Worm (Caenorhabditis elegans) whole organism, L1 larva: ENCODE measurements around the gene pbs-1.

Experiments used
- C04F5.9 ChIP-seq: sonication (generic microtip); optimal IDR thresholded peaks from 2 replicates; lab custom pipeline; 2016; ENCODE audit warnings: missing genetic modification characterization, missing compliant biosample characterization
- C16A3.4 ChIP-seq: fragments of 150-350 bp; optimal IDR thresholded peaks from 2 replicates; lab custom pipeline; 2014; ENCODE audit warnings: missing biosample characterization, missing genetic modification characterization
- C34B4.2 ChIP-seq: sonication (generic microtip); optimal IDR thresholded peaks from 2 replicates; lab custom pipeline; 2017; ENCODE audit warnings: mild to moderate bottlenecking, missing genetic modification characterization, missing compliant biosample characterization
- F16B12.6 ChIP-seq: fragments of 150-350 bp; optimal IDR thresholded peaks from 2 replicates; lab custom pipeline; 2014; ENCODE audit warnings: missing biosample characterization, missing genetic modification characterization
- Y116A8C.19 ChIP-seq: sonication (generic microtip); optimal IDR thresholded peaks from 2 replicates; lab custom pipeline; 2016; ENCODE audit warnings: missing compliant biosample characterization, missing genetic modification characterization, borderline replicate concordance
- aha-1 ChIP-seq: fragments of 150-350 bp; optimal IDR thresholded peaks from 2 replicates; lab custom pipeline; 2014; ENCODE audit warnings: missing biosample characterization, missing genetic modification characterization
- alr-1 ChIP-seq: fragments of 200-800 bp; sonication (Bioruptor generic); optimal IDR thresholded peaks from 2 replicates; lab custom pipeline; 2018; ENCODE audit warnings: borderline replicate concordance, mild to moderate bottlenecking, missing genetic modification characterization, missing compliant biosample characterization
- aly-2 ChIP-seq: fragments of 150-350 bp; optimal IDR thresholded peaks from 2 replicates; lab custom pipeline; 2014; ENCODE audit warnings: missing biosample characterization, missing genetic modification characterization
- ama-1 ChIP-seq: fragments of 150-350 bp; optimal IDR thresholded peaks from 2 replicates; lab custom pipeline; 2014
- blmp-1 ChIP-seq: fragments of 150-350 bp; optimal IDR thresholded peaks from 2 replicates; lab custom pipeline; 2014; ENCODE audit warnings: missing biosample characterization, missing genetic modification characterization
- ceh-63 ChIP-seq: fragments of 200-800 bp; sonication (Bioruptor generic); optimal IDR thresholded peaks from 2 replicates; lab custom pipeline; 2018; ENCODE audit warnings: mild to moderate bottlenecking, missing genetic modification characterization, missing compliant biosample characterization
- ceh-8 ChIP-seq: fragments of 200-800 bp; sonication (Bioruptor generic); optimal IDR thresholded peaks from 2 replicates; lab custom pipeline; 2018; ENCODE audit warnings: mild to moderate bottlenecking, missing genetic modification characterization, moderate library complexity, missing compliant biosample characterization
- ceh-90 ChIP-seq: sonication (generic microtip); optimal IDR thresholded peaks from 2 replicates; lab custom pipeline; 2016; ENCODE audit warnings: missing genetic modification characterization, missing compliant biosample characterization
- ces-1 ChIP-seq: fragments of 150-350 bp; optimal IDR thresholded peaks from 2 replicates; lab custom pipeline; 2014; ENCODE audit warnings: missing biosample characterization, missing genetic modification reagents, missing genetic modification characterization
- dpl-1 ChIP-seq, 3 experiments: fragments of 150-350 bp in 2 of 3; sonication (generic microtip) in 1 of 3; optimal IDR thresholded peaks; 2 replicates each; lab custom pipeline; 2014 to 2017; ENCODE audit warnings: missing biosample characterization in 3 of 3, missing genetic modification characterization in 3 of 3, missing genetic modification reagents in 3 of 3
- dsc-1 ChIP-seq: sonication (generic microtip); optimal IDR thresholded peaks from 2 replicates; lab custom pipeline; 2016; ENCODE audit warnings: mild to moderate bottlenecking, missing genetic modification characterization, missing compliant biosample characterization
- efl-1 ChIP-seq, 4 experiments: fragments of 150-350 bp; optimal IDR thresholded peaks in 3 of 4; peaks in 1 of 4; 1 replicate in 1 of 4; 2 replicates in 3 of 4; lab custom pipeline; 2014; ENCODE audit warnings: missing biosample characterization in 2 of 4, missing genetic modification characterization in 2 of 4, missing genetic modification reagents in 2 of 4
- egl-27 ChIP-seq, 2 experiments: fragments of 150-350 bp in 1 of 2; sonication (generic microtip); optimal IDR thresholded peaks; 3 replicates each; lab custom pipeline; 2017 to 2018; ENCODE audit warnings: missing biosample characterization in 2 of 2, missing genetic modification characterization in 2 of 2, missing genetic modification reagents in 2 of 2
- elt-3 ChIP-seq, 6 experiments: fragments of 150-350 bp in 1 of 6; sonication (generic microtip); optimal IDR thresholded peaks; 2 replicates each; lab custom pipeline; 2017 to 2018; ENCODE audit warnings: missing biosample characterization in 6 of 6, missing genetic modification characterization in 6 of 6, inconsistent platforms in 1 of 6
- ets-5 ChIP-seq: fragments of 200-800 bp; sonication (Bioruptor generic); IDR thresholded peaks from 2 replicates; pipeline ENCODE4 v1.3.6; 2022; ENCODE audit warnings: missing genetic modification characterization, missing compliant biosample characterization
- fkh-10 ChIP-seq: sonication (generic microtip); optimal IDR thresholded peaks from 2 replicates; lab custom pipeline; 2017; ENCODE audit warnings: missing biosample characterization, missing genetic modification reagents, missing genetic modification characterization
- fkh-8 ChIP-seq: sonication (generic microtip); optimal IDR thresholded peaks from 2 replicates; lab custom pipeline; 2016; ENCODE audit warnings: mild to moderate bottlenecking, missing genetic modification characterization, missing compliant biosample characterization
- fos-1 ChIP-seq: fragments of 150-350 bp; optimal IDR thresholded peaks from 2 replicates; lab custom pipeline; 2014; ENCODE audit warnings: missing biosample characterization, missing genetic modification characterization
- grh-1 ChIP-seq: fragments of 200-800 bp; sonication (Bioruptor generic); IDR thresholded peaks from 2 replicates; pipeline ENCODE4 v1.3.6; 2022; ENCODE audit warnings: missing genetic modification reagents, missing genetic modification characterization, missing compliant biosample characterization
- hlh-4 ChIP-seq: sonication (generic microtip); optimal IDR thresholded peaks from 2 replicates; lab custom pipeline; 2016; ENCODE audit warnings: mild to moderate bottlenecking, missing genetic modification characterization, missing compliant biosample characterization
- hpl-2 ChIP-seq: fragments of 150-350 bp; optimal IDR thresholded peaks from 2 replicates; lab custom pipeline; 2014; ENCODE audit warnings: missing biosample characterization, missing genetic modification reagents, missing genetic modification characterization
- irx-1 ChIP-seq: sonication (generic microtip); optimal IDR thresholded peaks from 2 replicates; lab custom pipeline; 2016; ENCODE audit warnings: missing genetic modification characterization, missing compliant biosample characterization
- jun-1 ChIP-seq: fragments of 150-350 bp; optimal IDR thresholded peaks from 2 replicates; lab custom pipeline; 2014; ENCODE audit warnings: missing biosample characterization, missing genetic modification reagents, missing genetic modification characterization
- lin-14 ChIP-seq: fragments of 200-800 bp; sonication (Bioruptor generic); optimal IDR thresholded peaks from 2 replicates; lab custom pipeline; 2018; ENCODE audit warnings: mild to moderate bottlenecking, missing genetic modification characterization, moderate library complexity, missing compliant biosample characterization
- lsy-2 ChIP-seq, 2 experiments: fragments of 150-350 bp; optimal IDR thresholded peaks; 2 replicates each; lab custom pipeline; 2014; ENCODE audit warnings: missing biosample characterization in 2 of 2, missing genetic modification characterization in 2 of 2
- mab-9 ChIP-seq: fragments of 200-800 bp; sonication (Bioruptor generic); IDR thresholded peaks from 2 replicates; pipeline ENCODE4 v1.3.6; 2022; ENCODE audit warnings: missing genetic modification reagents, missing genetic modification characterization, missing compliant biosample characterization
- mdl-1 ChIP-seq, 2 experiments: fragments of 150-350 bp; optimal IDR thresholded peaks; 2 replicates each; lab custom pipeline; 2014 to 2017; ENCODE audit warnings: missing biosample characterization in 2 of 2, missing genetic modification characterization in 2 of 2, inconsistent platforms in 1 of 2
- mep-1 ChIP-seq: fragments of 150-350 bp; optimal IDR thresholded peaks from 2 replicates; lab custom pipeline; 2014; ENCODE audit warnings: missing biosample characterization, missing genetic modification characterization
- nhr-11 ChIP-seq: fragments of 150-350 bp; optimal IDR thresholded peaks from 2 replicates; lab custom pipeline; 2014; ENCODE audit warnings: missing biosample characterization, missing genetic modification characterization
- nhr-12 ChIP-seq: sonication (generic microtip); optimal IDR thresholded peaks from 2 replicates; lab custom pipeline; 2017; ENCODE audit warnings: missing biosample characterization, missing genetic modification characterization
- nhr-19 ChIP-seq: fragments of 200-800 bp; sonication (Bioruptor generic); conservative IDR thresholded peaks from 2 replicates; pipeline ENCODE4 v1.3.6; 2022; ENCODE audit warnings: missing genetic modification characterization, missing compliant biosample characterization
- nhr-47 ChIP-seq: sonication (generic microtip); optimal IDR thresholded peaks from 2 replicates; lab custom pipeline; 2016; ENCODE audit warnings: mild to moderate bottlenecking, missing genetic modification characterization, moderate library complexity, missing compliant biosample characterization
- nhr-71 ChIP-seq: sonication (generic microtip); optimal IDR thresholded peaks from 2 replicates; lab custom pipeline; 2016; ENCODE audit warnings: mild to moderate bottlenecking, missing genetic modification characterization, moderate library complexity, missing compliant biosample characterization
- nhr-76 ChIP-seq: sonication (generic microtip); optimal IDR thresholded peaks from 2 replicates; lab custom pipeline; 2017; ENCODE audit warnings: missing biosample characterization, missing genetic modification characterization
- nhr-77 ChIP-seq: fragments of 150-350 bp; optimal IDR thresholded peaks from 2 replicates; lab custom pipeline; 2014; ENCODE audit warnings: missing biosample characterization, missing genetic modification characterization
- nhr-85 ChIP-seq: sonication (generic microtip); peaks from one replicate; lab custom pipeline; 2016; ENCODE audit warnings: missing genetic modification characterization, inconsistent platforms, missing compliant biosample characterization
- pag-3 ChIP-seq: sonication (generic microtip); optimal IDR thresholded peaks from 2 replicates; lab custom pipeline; 2017; ENCODE audit warnings: missing genetic modification characterization, mild to moderate bottlenecking, missing compliant biosample characterization, antibody characterized with exemption, borderline replicate concordance; ENCODE audit not compliant: insufficient read depth
- pqm-1 ChIP-seq: sonication (generic microtip); optimal IDR thresholded peaks from 3 replicates; lab custom pipeline; 2017; ENCODE audit warnings: missing biosample characterization, missing genetic modification characterization
- rnt-1 ChIP-seq: sonication (generic microtip); optimal IDR thresholded peaks from 2 replicates; lab custom pipeline; 2016; ENCODE audit warnings: mild to moderate bottlenecking, missing genetic modification characterization, moderate library complexity, missing compliant biosample characterization
- skn-1 ChIP-seq: fragments of 150-350 bp; optimal IDR thresholded peaks from 2 replicates; lab custom pipeline; 2014; ENCODE audit warnings: missing biosample characterization, missing genetic modification characterization
- snpc-4 ChIP-seq: fragments of 150-350 bp; optimal IDR thresholded peaks from 2 replicates; lab custom pipeline; 2014; ENCODE audit warnings: missing biosample characterization, missing genetic modification characterization
- snu-23 ChIP-seq: sonication (generic microtip); optimal IDR thresholded peaks from 2 replicates; lab custom pipeline; 2016; ENCODE audit warnings: missing genetic modification characterization, missing compliant biosample characterization
- sox-4 ChIP-seq: sonication (generic microtip); optimal IDR thresholded peaks from 2 replicates; lab custom pipeline; 2016; ENCODE audit warnings: missing genetic modification characterization, missing compliant biosample characterization
- sup-37 ChIP-seq: fragments of 200-800 bp; sonication (Bioruptor generic); optimal IDR thresholded peaks from 2 replicates; lab custom pipeline; 2018; ENCODE audit warnings: mild to moderate bottlenecking, missing genetic modification characterization, missing compliant biosample characterization
- swsn-7 ChIP-seq: sonication (generic microtip); optimal IDR thresholded peaks from 2 replicates; lab custom pipeline; 2016; ENCODE audit warnings: missing genetic modification characterization, missing compliant biosample characterization
- tlp-1 ChIP-seq: fragments of 150-350 bp; optimal IDR thresholded peaks from 2 replicates; lab custom pipeline; 2014; ENCODE audit warnings: missing biosample characterization, missing genetic modification characterization
- unc-130 ChIP-seq: fragments of 150-350 bp; optimal IDR thresholded peaks from 2 replicates; lab custom pipeline; 2017; ENCODE audit warnings: missing biosample characterization, missing genetic modification characterization, inconsistent platforms
- unc-62 ChIP-seq: fragments of 150-350 bp; optimal IDR thresholded peaks from 2 replicates; lab custom pipeline; 2014; ENCODE audit warnings: missing biosample characterization, missing genetic modification reagents, missing genetic modification characterization
- vab-15 ChIP-seq: sonication (generic microtip); optimal IDR thresholded peaks from 2 replicates; lab custom pipeline; 2017; ENCODE audit warnings: missing genotype, mild to moderate bottlenecking, missing genetic modification characterization, missing compliant biosample characterization

pbs-1 gene

DNA sequence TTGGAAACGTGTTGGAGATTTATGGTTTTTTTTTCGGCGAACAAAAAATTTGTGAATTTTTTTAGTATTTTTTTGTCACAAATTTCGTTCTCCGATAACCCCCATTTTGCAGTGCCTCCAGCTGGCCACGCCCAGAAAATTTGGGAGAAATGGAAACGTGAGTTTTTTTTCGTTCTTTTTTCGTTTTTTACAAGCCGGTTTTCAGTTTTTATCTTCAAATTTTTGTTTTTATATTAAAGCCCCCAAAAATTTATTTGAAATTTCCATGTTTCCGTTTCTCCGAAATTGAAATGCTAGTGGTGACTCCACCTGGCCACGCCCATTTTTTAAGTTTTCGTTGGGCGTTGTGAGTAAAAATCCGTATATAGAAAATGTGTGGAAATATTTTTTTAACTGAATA, 22.4 kb downstream of the pbs-1 start:
- no peak for TF ChIP-seq alr-1 (tag; lab: Kevin White, UChicago)
- no peak for TF ChIP-seq elt-3 (tag; optimal IDR thresholded peaks at IDR 0.05; lab: Kevin White, UChicago)
- TF ChIP-seq C34B4.2 (tag; lab: Kevin White, UChicago) = no peak
- TF ChIP-seq ceh-8 (GFP tag; lab: Kevin White, UChicago) = no peak
- peak; percentile 30 for TF ChIP-seq dsc-1 (tag; lab: Kevin White, UChicago)
- no peak for TF ChIP-seq irx-1
- no peak for TF ChIP-seq egl-27 (tag; optimal IDR thresholded peaks at IDR 0.05; lab: Kevin White, UChicago)
- TF ChIP-seq nhr-85 (tag; lab: Kevin White, UChicago) = peak; percentile 70
- no peak for TF ChIP-seq nhr-19 (GFP tag; lab: Robert Waterston, UW)
- no peak for TF ChIP-seq ets-5
- no peak for TF ChIP-seq mdl-1 (tag; optimal IDR thresholded peaks at IDR 0.05; lab: Kevin White, UChicago)
- peak; percentile 4 for TF ChIP-seq swsn-7 (tag; lab: Kevin White, UChicago)
- TF ChIP-seq C16A3.4 = no peak
- TF ChIP-seq grh-1 (GFP tag; lab: Robert Waterston, UW) = 0 out of 2 replicates have a peak, but pooled peaks have one; percentile 29
- TF ChIP-seq ceh-63 = no peak
- TF ChIP-seq C04F5.9 (tag; lab: Kevin White, UChicago) = no peak
- no peak for TF ChIP-seq skn-1 (tag; lab: Kevin White, UChicago)
- TF ChIP-seq unc-62 (GFP tag; lab: Kevin White, UChicago) = no peak
- no peak for TF ChIP-seq vab-15
- no peak for TF ChIP-seq pqm-1
- no peak for TF ChIP-seq snu-23
- peak in 1 of 2 experiments; percentile 10 for TF ChIP-seq efl-1 (optimal IDR thresholded peaks at IDR 0.05; lab: Kevin White, UChicago)
- TF ChIP-seq efl-1 (GFP tag; optimal IDR thresholded peaks at IDR 0.05 in 1 of 2; lab: Kevin White, UChicago) = no peak
- no peak for TF ChIP-seq lin-14 (GFP tag; lab: Kevin White, UChicago)
- no peak for TF ChIP-seq fkh-10 (GFP tag; lab: Kevin White, UChicago)
- no peak for TF ChIP-seq unc-130 (tag; lab: Kevin White, UChicago)
- no peak for TF ChIP-seq sup-37 (GFP tag; lab: Kevin White, UChicago)
- TF ChIP-seq lsy-2 (tag; optimal IDR thresholded peaks at IDR 0.05; lab: Kevin White, UChicago) = no peak
- no peak for TF ChIP-seq aly-2
- TF ChIP-seq mep-1 (tag; lab: Kevin White, UChicago) = no peak
- TF ChIP-seq mab-9 (GFP tag; lab: Robert Waterston, UW) = no peak
- TF ChIP-seq sox-4 (tag; lab: Kevin White, UChicago) = peak; percentile 31
- no peak for TF ChIP-seq rnt-1 (tag; lab: Kevin White, UChicago)
- TF ChIP-seq fos-1 (tag; lab: Kevin White, UChicago) = no peak
- no peak for TF ChIP-seq snpc-4 (tag; lab: Kevin White, UChicago)
- TF ChIP-seq dpl-1 (GFP tag; optimal IDR thresholded peaks at IDR 0.05; lab: Kevin White, UChicago) = no peak
- TF ChIP-seq nhr-71 = peak; percentile 43
- no peak for TF ChIP-seq ces-1 (GFP tag; lab: Kevin White, UChicago)
- TF ChIP-seq Y116A8C.19 = no peak
- TF ChIP-seq fkh-8 = no peak
- TF ChIP-seq ceh-90 (tag; lab: Kevin White, UChicago) = peak; percentile 50
- TF ChIP-seq aha-1 = no peak
- TF ChIP-seq nhr-11 (tag; lab: Kevin White, UChicago) = no peak
- no peak for TF ChIP-seq jun-1 (tag; lab: Kevin White, UChicago)
- TF ChIP-seq pag-3 (tag; lab: Kevin White, UChicago) = no peak
- no peak for TF ChIP-seq nhr-77 (tag; lab: Kevin White, UChicago)
- no peak for TF ChIP-seq ama-1 (lab: Kevin White, UChicago)
- TF ChIP-seq blmp-1 (tag; lab: Kevin White, UChicago) = no peak
- TF ChIP-seq nhr-12 (tag; lab: Kevin White, UChicago) = no peak
- no peak for TF ChIP-seq hlh-4 (tag; lab: Kevin White, UChicago)
- TF ChIP-seq F16B12.6 (tag; lab: Kevin White, UChicago) = no peak
- no peak for TF ChIP-seq nhr-76 (tag; lab: Kevin White, UChicago)
- TF ChIP-seq hpl-2 (GFP tag; lab: Kevin White, UChicago) = no peak
- TF ChIP-seq tlp-1 (tag; lab: Kevin White, UChicago) = no peak
- TF ChIP-seq nhr-47 (tag; lab: Kevin White, UChicago) = peak; percentile 43
